Worm (Caenorhabditis elegans) whole organism, L4 larva: ENCODE results near the gene F14D2.5.

Experiments used
- D1046.2 ChIP-seq: fragments of 200-800 bp; sonication (Bioruptor generic); IDR thresholded peaks from 2 replicates; pipeline ENCODE4 v1.3.6; 2022; ENCODE audit warnings: missing genetic modification characterization, missing compliant biosample characterization
- ZK337.2 ChIP-seq: fragments of 200-800 bp; sonication (Bioruptor generic); IDR thresholded peaks from 2 replicates; pipeline ENCODE4 v1.3.6; 2022; ENCODE audit warnings: missing genetic modification reagents, missing genetic modification characterization, missing compliant biosample characterization
- aha-1 ChIP-seq: fragments of 150-350 bp; peaks from one replicate; lab custom pipeline; 2014; ENCODE audit warnings: missing biosample characterization, missing genetic modification characterization
- aly-2 ChIP-seq: sonication (generic microtip); optimal IDR thresholded peaks from 2 replicates; lab custom pipeline; 2018; ENCODE audit warnings: missing biosample characterization, missing genetic modification characterization
- ceh-20 ChIP-seq: fragments of 200-800 bp; sonication (Bioruptor generic); IDR thresholded peaks from 2 replicates; pipeline ENCODE4 v1.3.6; 2022; ENCODE audit warnings: missing genetic modification reagents, missing genetic modification characterization, missing compliant biosample characterization
- ceh-82 ChIP-seq: sonication (generic microtip); optimal IDR thresholded peaks from 2 replicates; lab custom pipeline; 2017; ENCODE audit warnings: missing biosample characterization, missing genetic modification characterization
- ces-1 ChIP-seq: fragments of 150-350 bp; sonication (generic microtip); optimal IDR thresholded peaks from 4 replicates; lab custom pipeline; 2014; ENCODE audit warnings: missing biosample characterization, missing genetic modification reagents, missing genetic modification characterization
- ctbp-1 ChIP-seq: fragments of 200-800 bp; sonication (Bioruptor generic); IDR thresholded peaks from 2 replicates; pipeline ENCODE4 v1.3.6; 2022; ENCODE audit warnings: missing genetic modification reagents, missing genetic modification characterization, missing compliant biosample characterization
- daf-19 ChIP-seq: fragments of 200-800 bp; sonication (Bioruptor generic); conservative IDR thresholded peaks from 2 replicates; pipeline ENCODE4 v1.3.6; 2022; ENCODE audit warnings: missing genetic modification characterization, missing compliant biosample characterization
- dmd-6 ChIP-seq: fragments of 200-800 bp; sonication (Bioruptor generic); IDR thresholded peaks from 2 replicates; pipeline ENCODE4 v1.3.6; 2022; ENCODE audit warnings: missing genetic modification reagents, missing genetic modification characterization, missing compliant biosample characterization
- gei-8 ChIP-seq: fragments of 200-800 bp; sonication (Bioruptor generic); optimal IDR thresholded peaks from 2 replicates; lab custom pipeline; 2018; ENCODE audit warnings: mild to moderate bottlenecking, missing genetic modification characterization, missing compliant biosample characterization
- lin-15B ChIP-seq: fragments of 150-350 bp; sonication (generic microtip); optimal IDR thresholded peaks from 3 replicates; lab custom pipeline; 2014; ENCODE audit warnings: missing biosample characterization, missing genetic modification characterization
- lin-29 ChIP-seq: fragments of 200-800 bp; sonication (Bioruptor generic); IDR thresholded peaks from 2 replicates; pipeline ENCODE4 v1.3.6; 2022; ENCODE audit warnings: missing genetic modification reagents, missing genetic modification characterization, missing compliant biosample characterization
- lir-3 ChIP-seq: sonication (generic microtip); optimal IDR thresholded peaks from 2 replicates; lab custom pipeline; 2016; ENCODE audit warnings: mild to moderate bottlenecking, missing genetic modification characterization, missing compliant biosample characterization
- mdl-1 ChIP-seq, 2 experiments: fragments of 150-350 bp in 1 of 2; sonication (generic microtip) in 1 of 2; optimal IDR thresholded peaks; 2 replicates each; lab custom pipeline; 2014 to 2017; ENCODE audit warnings: missing biosample characterization in 2 of 2, missing genetic modification characterization in 2 of 2
- mep-1 ChIP-seq: fragments of 150-350 bp; sonication (generic microtip); optimal IDR thresholded peaks from 3 replicates; lab custom pipeline; 2014; ENCODE audit warnings: missing biosample characterization, missing genetic modification characterization
- mes-2 ChIP-seq: sonication (generic microtip); optimal IDR thresholded peaks from 2 replicates; lab custom pipeline; 2016; ENCODE audit warnings: missing genotype, mild to moderate bottlenecking, missing genetic modification characterization, missing compliant biosample characterization; ENCODE audit not compliant: poor library complexity, severe bottlenecking
- mxl-3 ChIP-seq: fragments of 200-800 bp; sonication (Bioruptor generic); optimal IDR thresholded peaks from 2 replicates; lab custom pipeline; 2018; ENCODE audit warnings: mild to moderate bottlenecking, missing genetic modification characterization, missing compliant biosample characterization
- nhr-10 ChIP-seq: fragments of 150-350 bp; optimal IDR thresholded peaks from 2 replicates; lab custom pipeline; 2014; ENCODE audit warnings: missing biosample characterization, missing genetic modification characterization
- nhr-28 ChIP-seq: fragments of 150-350 bp; optimal IDR thresholded peaks from 2 replicates; lab custom pipeline; 2014; ENCODE audit warnings: missing biosample characterization, missing genetic modification characterization
- nhr-48 ChIP-seq: sonication (generic microtip); optimal IDR thresholded peaks from 2 replicates; lab custom pipeline; 2016; ENCODE audit warnings: mild to moderate bottlenecking, missing genetic modification characterization, missing compliant biosample characterization
- nhr-76 ChIP-seq: fragments of 150-350 bp; optimal IDR thresholded peaks from 2 replicates; lab custom pipeline; 2014; ENCODE audit warnings: missing biosample characterization, missing genetic modification characterization
- spr-1 ChIP-seq: sonication (generic microtip); optimal IDR thresholded peaks from 2 replicates; lab custom pipeline; 2016; ENCODE audit warnings: mild to moderate bottlenecking, missing genetic modification characterization, missing compliant biosample characterization
- unc-62 ChIP-seq, 3 experiments: fragments of 150-350 bp in 1 of 3; sonication (generic microtip); optimal IDR thresholded peaks in 2 of 3; peaks in 1 of 3; 1 replicate in 1 of 3; 2 replicates in 2 of 3; lab custom pipeline; 2014 to 2017; ENCODE audit warnings: missing biosample characterization in 3 of 3, missing genetic modification characterization in 3 of 3, missing genetic modification reagents in 3 of 3, missing genotype in 1 of 3

Gene F14D2.5

DNA sequence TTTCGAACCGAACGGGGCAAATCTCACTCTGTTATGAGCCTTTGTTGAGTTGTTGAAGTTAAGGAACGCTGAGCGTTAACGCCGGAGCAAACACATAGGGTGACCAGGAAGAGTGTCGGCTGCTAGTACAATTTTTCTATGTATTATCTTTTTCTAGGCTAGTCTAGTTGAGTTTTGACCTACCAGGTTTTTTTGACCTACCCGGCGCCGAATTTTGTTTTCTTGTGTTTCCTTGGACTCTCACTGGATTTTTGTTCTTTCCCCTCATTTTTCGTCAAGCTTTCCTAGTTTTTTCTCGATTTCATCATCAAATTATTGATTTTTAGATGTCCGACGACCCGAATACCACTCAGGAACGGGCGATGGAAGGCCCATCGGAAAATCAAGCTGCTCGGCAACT is 41.2 kb downstream of the F14D2.5 start, which contains the start of gene T06D4.1:
T06D4.1 (plus strand) TSS at position 321 of the 400 bp plus-strand sequence.
- TF ChIP-seq dmd-6 (GFP tag; lab: Robert Waterston, UW) (no peak), ZK337.2 (no peak), ceh-20 (GFP tag; lab: Robert Waterston, UW) (no peak), ceh-82 (tag; lab: Kevin White, UChicago) (no peak), mxl-3 (GFP tag; lab: Kevin White, UChicago) (no peak), aly-2 (tag; lab: Kevin White, UChicago) (no peak), mes-2 (tag; lab: Kevin White, UChicago) (no peak), D1046.2 (no peak), unc-62 (GFP tag; optimal IDR thresholded peaks at IDR 0.05 in 1 of 2; lab: Kevin White, UChicago) (no peak), unc-62 (tag; optimal IDR thresholded peaks at IDR 0.05; lab: Kevin White, UChicago) (no peak), nhr-76 (no peak)

- no peak for TF ChIP-seq mep-1
- TF ChIP-seq nhr-48 (tag; lab: Kevin White, UChicago): no peak
- TF ChIP-seq unc-62 (GFP tag; optimal IDR thresholded peaks at IDR 0.05 in 1 of 2; lab: Kevin White, UChicago): peak in 1 of 2 experiments; percentile 95
- TF ChIP-seq unc-62 (tag; optimal IDR thresholded peaks at IDR 0.05; lab: Kevin White, UChicago): no peak
- no peak for TF ChIP-seq ces-1 (GFP tag; lab: Kevin White, UChicago)
- TF ChIP-seq, all 104 proteins: peak for 1
Observed at ce11 chrII:3383116-3383515, 42.8 kb downstream of the F14D2.5 start.

DNA sequence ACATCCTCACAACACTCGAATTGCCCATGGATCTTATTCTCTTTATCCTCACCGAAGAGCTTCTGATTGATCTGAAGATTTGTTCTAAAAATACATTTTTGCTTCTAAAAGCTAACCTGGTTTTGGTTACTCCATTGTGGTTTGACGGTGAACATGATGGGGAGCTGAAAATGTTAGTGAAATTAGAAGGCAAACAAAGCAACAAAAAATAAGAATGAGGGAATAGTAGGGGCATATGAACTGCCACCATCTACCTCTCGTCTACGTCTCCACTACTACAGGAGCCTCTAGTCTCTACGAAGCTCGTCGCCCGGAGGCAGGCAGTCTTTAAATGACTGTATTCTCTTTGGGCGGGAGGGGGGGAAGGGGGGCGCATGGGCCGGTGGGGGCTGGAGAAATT is 45.4 kb downstream of the F14D2.5 start, which contains the start of gene T06D4.2:
T06D4.2 (minus strand) TSS at position 170 of the 400 bp plus-strand sequence.
- TF ChIP-seq gei-8 (GFP tag; lab: Kevin White, UChicago): no peak
- peak; percentile 93 for TF ChIP-seq aha-1
- TF ChIP-seq, all 104 proteins: peak for 1

DNA sequence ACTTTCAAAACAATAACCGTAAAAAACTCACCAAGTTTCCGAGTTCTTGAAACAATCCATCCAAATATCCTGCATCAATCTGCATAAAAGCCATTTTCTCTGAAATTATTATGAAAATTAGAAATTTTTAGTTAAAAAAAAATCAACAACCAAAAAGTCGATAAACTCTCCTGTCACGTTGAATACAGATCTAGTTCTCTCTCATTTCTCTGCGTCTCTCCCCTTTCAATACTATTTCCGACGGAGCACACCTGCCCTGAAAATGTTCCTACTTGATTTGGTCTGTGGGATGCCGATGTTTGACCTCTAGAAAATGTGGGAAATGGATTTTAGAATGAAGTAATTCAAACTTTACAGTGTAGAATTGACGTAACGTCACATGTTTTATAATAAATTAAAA is 47.2 kb downstream of the F14D2.5 start, which contains the start of gene T06D4.6:
T06D4.6 (minus strand) TSS at position 101 of the 400 bp plus-strand sequence.
- TF ChIP-seq ctbp-1 (GFP tag; lab: Robert Waterston, UW): no peak
- TF ChIP-seq spr-1 (tag; lab: Kevin White, UChicago): no peak
- TF ChIP-seq lin-15B (tag; lab: Kevin White, UChicago): no peak
- TF ChIP-seq lin-29: no peak
- TF ChIP-seq nhr-28 (tag; lab: Kevin White, UChicago): no peak
- TF ChIP-seq mdl-1 (tag; optimal IDR thresholded peaks at IDR 0.05; lab: Kevin White, UChicago): no peak
- no peak for TF ChIP-seq daf-19 (GFP tag; lab: Robert Waterston, UW)
- no peak for TF ChIP-seq nhr-10 (tag; lab: Kevin White, UChicago)
- no peak for TF ChIP-seq lir-3 (tag; lab: Kevin White, UChicago)
